Worm (Caenorhabditis elegans) whole organism, L4 larva: ENCODE data around the gene Y46G5A.38.

ENCODE experiments used
- F37D6.2 ChIP-seq: sonication (generic microtip); optimal IDR thresholded peaks from 2 replicates; lab custom pipeline; 2016; ENCODE audit warnings: mild to moderate bottlenecking, missing genetic modification characterization, missing compliant biosample characterization
- F44E2.7 ChIP-seq: fragments of 200-800 bp; sonication (Bioruptor generic); IDR thresholded peaks from 2 replicates; pipeline ENCODE4 v2.1.2; 2022; ENCODE audit warnings: missing genetic modification characterization, missing compliant biosample characterization
- F49E8.2 ChIP-seq: sonication (generic microtip); optimal IDR thresholded peaks from 2 replicates; lab custom pipeline; 2016; ENCODE audit warnings: missing compliant biosample characterization, mild to moderate bottlenecking, missing genetic modification characterization, borderline replicate concordance
- T20F7.1 ChIP-seq: fragments of 200-800 bp; sonication (Bioruptor generic); optimal IDR thresholded peaks from 2 replicates; lab custom pipeline; 2018; ENCODE audit warnings: mild to moderate bottlenecking, missing genetic modification characterization, missing compliant biosample characterization
- T26A8.4 ChIP-seq: fragments of 200-800 bp; sonication (Bioruptor generic); IDR thresholded peaks from 2 replicates; pipeline ENCODE4 v1.3.6; 2022; ENCODE audit warnings: missing genetic modification characterization, missing compliant biosample characterization
- ZK546.5 ChIP-seq, 2 experiments: sonication (generic microtip); optimal IDR thresholded peaks; 2 replicates each; lab custom pipeline; 2017; ENCODE audit warnings: missing biosample characterization in 2 of 2, missing genetic modification characterization in 2 of 2
- ctbp-1 ChIP-seq: fragments of 200-800 bp; sonication (Bioruptor generic); IDR thresholded peaks from 2 replicates; pipeline ENCODE4 v1.3.6; 2022; ENCODE audit warnings: missing genetic modification reagents, missing genetic modification characterization, missing compliant biosample characterization
- daf-8 ChIP-seq: fragments of 200-800 bp; sonication (Bioruptor generic); IDR thresholded peaks from 2 replicates; pipeline ENCODE4 v1.3.6; 2022; ENCODE audit warnings: missing genetic modification characterization, missing compliant biosample characterization
- dmd-6 ChIP-seq: fragments of 200-800 bp; sonication (Bioruptor generic); IDR thresholded peaks from 2 replicates; pipeline ENCODE4 v1.3.6; 2022; ENCODE audit warnings: missing genetic modification reagents, missing genetic modification characterization, missing compliant biosample characterization
- dmd-9 ChIP-seq: fragments of 200-800 bp; sonication (Bioruptor generic); IDR thresholded peaks from 2 replicates; pipeline ENCODE4 v1.3.6; 2022; ENCODE audit warnings: missing genetic modification reagents, missing genetic modification characterization, missing compliant biosample characterization
- dpl-1 ChIP-seq: fragments of 150-350 bp; optimal IDR thresholded peaks from 2 replicates; lab custom pipeline; 2014; ENCODE audit warnings: missing biosample characterization, missing genetic modification reagents, missing genetic modification characterization
- dve-1 ChIP-seq: sonication (generic microtip); optimal IDR thresholded peaks from 2 replicates; lab custom pipeline; 2017; ENCODE audit warnings: antibody characterized with exemption, mild to moderate bottlenecking, missing genetic modification characterization, missing compliant biosample characterization; ENCODE audit not compliant: insufficient read depth
- egl-43 ChIP-seq: fragments of 200-800 bp; sonication (Bioruptor generic); IDR thresholded peaks from 2 replicates; pipeline ENCODE4 v1.3.6; 2022; ENCODE audit warnings: missing genetic modification reagents, missing genetic modification characterization, missing compliant biosample characterization
- fkh-10 ChIP-seq: fragments of 150-350 bp; optimal IDR thresholded peaks from 2 replicates; lab custom pipeline; 2014; ENCODE audit warnings: missing biosample characterization, missing genetic modification reagents, missing genetic modification characterization
- hlh-11 ChIP-seq: fragments of 200-800 bp; sonication (Bioruptor generic); optimal IDR thresholded peaks from 2 replicates; lab custom pipeline; 2018; ENCODE audit warnings: mild to moderate bottlenecking, missing genetic modification characterization, missing compliant biosample characterization
- hmg-1.1 ChIP-seq: fragments of 200-800 bp; sonication (Bioruptor generic); IDR thresholded peaks from 2 replicates; pipeline ENCODE4 v1.3.6; 2022; ENCODE audit warnings: missing genetic modification reagents, missing genetic modification characterization, missing compliant biosample characterization
- lin-1 ChIP-seq: fragments of 200-800 bp; sonication (Bioruptor generic); IDR thresholded peaks from 2 replicates; pipeline ENCODE4 v1.3.6; 2022; ENCODE audit warnings: missing genetic modification reagents, missing genetic modification characterization, missing compliant biosample characterization
- lin-15B ChIP-seq: fragments of 150-350 bp; sonication (generic microtip); optimal IDR thresholded peaks from 3 replicates; lab custom pipeline; 2014; ENCODE audit warnings: missing biosample characterization, missing genetic modification characterization
- lin-39 ChIP-seq: fragments of 150-350 bp; optimal IDR thresholded peaks from 2 replicates; lab custom pipeline; 2014; ENCODE audit warnings: missing biosample characterization, missing genetic modification reagents, missing genetic modification characterization
- lsy-2 ChIP-seq, 2 experiments: fragments of 150-350 bp in 1 of 2; sonication (generic microtip) in 1 of 2; optimal IDR thresholded peaks; 2 replicates each; lab custom pipeline; 2014 to 2017; ENCODE audit warnings: missing biosample characterization in 2 of 2, missing genetic modification characterization in 2 of 2
- mdt-29 ChIP-seq: fragments of 200-800 bp; sonication (Bioruptor generic); IDR thresholded peaks from 2 replicates; pipeline ENCODE4 v1.3.6; 2022; ENCODE audit warnings: missing genetic modification reagents, missing genetic modification characterization, missing compliant biosample characterization
- mep-1 ChIP-seq: fragments of 150-350 bp; sonication (generic microtip); optimal IDR thresholded peaks from 3 replicates; lab custom pipeline; 2014; ENCODE audit warnings: missing biosample characterization, missing genetic modification characterization
- mes-2 ChIP-seq: sonication (generic microtip); optimal IDR thresholded peaks from 2 replicates; lab custom pipeline; 2016; ENCODE audit warnings: missing genotype, mild to moderate bottlenecking, missing genetic modification characterization, missing compliant biosample characterization; ENCODE audit not compliant: poor library complexity, severe bottlenecking
- mxl-3 ChIP-seq: fragments of 200-800 bp; sonication (Bioruptor generic); optimal IDR thresholded peaks from 2 replicates; lab custom pipeline; 2018; ENCODE audit warnings: mild to moderate bottlenecking, missing genetic modification characterization, missing compliant biosample characterization
- nhr-11 ChIP-seq: fragments of 150-350 bp; optimal IDR thresholded peaks from 2 replicates; lab custom pipeline; 2014; ENCODE audit warnings: missing biosample characterization, missing genetic modification characterization
- nhr-111 ChIP-seq: fragments of 200-800 bp; sonication (Bioruptor generic); optimal IDR thresholded peaks from 2 replicates; lab custom pipeline; 2018; ENCODE audit warnings: mild to moderate bottlenecking, missing genetic modification characterization, missing compliant biosample characterization
- nhr-237 ChIP-seq: sonication (generic microtip); optimal IDR thresholded peaks from 2 replicates; lab custom pipeline; 2017; ENCODE audit warnings: missing biosample characterization, missing genetic modification characterization
- nhr-25 ChIP-seq: sonication (generic microtip); optimal IDR thresholded peaks from 2 replicates; lab custom pipeline; 2017; ENCODE audit warnings: missing genetic modification characterization, mild to moderate bottlenecking, missing compliant biosample characterization, antibody characterized with exemption, moderate library complexity, borderline replicate concordance; ENCODE audit not compliant: insufficient read depth
- nhr-28 ChIP-seq: fragments of 150-350 bp; optimal IDR thresholded peaks from 2 replicates; lab custom pipeline; 2014; ENCODE audit warnings: missing biosample characterization, missing genetic modification characterization
- nhr-48 ChIP-seq: sonication (generic microtip); optimal IDR thresholded peaks from 2 replicates; lab custom pipeline; 2016; ENCODE audit warnings: mild to moderate bottlenecking, missing genetic modification characterization, missing compliant biosample characterization
- nhr-6 ChIP-seq: fragments of 150-350 bp; optimal IDR thresholded peaks from 2 replicates; lab custom pipeline; 2014; ENCODE audit warnings: missing biosample characterization, missing genetic modification characterization
- nhr-76 ChIP-seq: fragments of 150-350 bp; optimal IDR thresholded peaks from 2 replicates; lab custom pipeline; 2014; ENCODE audit warnings: missing biosample characterization, missing genetic modification characterization
- pqm-1 ChIP-seq: sonication (generic microtip); optimal IDR thresholded peaks from 2 replicates; lab custom pipeline; 2017; ENCODE audit warnings: missing biosample characterization, missing genetic modification characterization
- rbr-2 ChIP-seq: sonication (generic microtip); optimal IDR thresholded peaks from 2 replicates; lab custom pipeline; 2016; ENCODE audit warnings: missing genotype, missing genetic modification characterization, missing compliant biosample characterization
- saeg-2 ChIP-seq: fragments of 200-800 bp; sonication (Bioruptor generic); IDR thresholded peaks from 2 replicates; pipeline ENCODE4 v1.3.6; 2022; ENCODE audit warnings: missing genetic modification reagents, missing genetic modification characterization, missing compliant biosample characterization
- set-16 ChIP-seq: fragments of 200-800 bp; sonication (Bioruptor generic); IDR thresholded peaks from 2 replicates; pipeline ENCODE4 v1.3.6; 2022; ENCODE audit warnings: missing genetic modification reagents, missing genetic modification characterization, missing compliant biosample characterization
- skn-1 ChIP-seq: fragments of 150-350 bp; optimal IDR thresholded peaks from 2 replicates; lab custom pipeline; 2014; ENCODE audit warnings: missing biosample characterization, missing genetic modification characterization
- spr-3 ChIP-seq: fragments of 200-800 bp; sonication (Bioruptor generic); optimal IDR thresholded peaks from 2 replicates; lab custom pipeline; 2018; ENCODE audit warnings: mild to moderate bottlenecking, missing genetic modification characterization, missing compliant biosample characterization
- tag-97 ChIP-seq: fragments of 200-800 bp; sonication (Bioruptor generic); IDR thresholded peaks from 2 replicates; pipeline ENCODE4 v1.3.6; 2022; ENCODE audit warnings: missing genetic modification characterization, missing compliant biosample characterization
- unc-130 ChIP-seq: sonication (generic microtip); optimal IDR thresholded peaks from 2 replicates; lab custom pipeline; 2016; ENCODE audit warnings: missing genetic modification reagents, missing genetic modification characterization, missing compliant biosample characterization
- unc-39 ChIP-seq: sonication (generic microtip); optimal IDR thresholded peaks from 2 replicates; lab custom pipeline; 2017; ENCODE audit warnings: missing biosample characterization, missing genetic modification characterization
- vab-7 ChIP-seq: fragments of 200-800 bp; sonication (Bioruptor generic); IDR thresholded peaks from 2 replicates; pipeline ENCODE4 v1.3.6; 2022; ENCODE audit warnings: missing genetic modification reagents, missing genetic modification characterization, missing compliant biosample characterization
- zag-1 ChIP-seq: fragments of 150-350 bp; optimal IDR thresholded peaks from 2 replicates; lab custom pipeline; 2014; ENCODE audit warnings: missing biosample characterization, missing genetic modification characterization
- zfp-3 ChIP-seq: fragments of 200-800 bp; sonication (Bioruptor generic); conservative IDR thresholded peaks from 2 replicates; pipeline ENCODE4 v1.3.6; 2022; ENCODE audit warnings: missing genetic modification reagents, missing genetic modification characterization, missing compliant biosample characterization
- ztf-11 ChIP-seq: fragments of 150-350 bp; optimal IDR thresholded peaks from 2 replicates; lab custom pipeline; 2014; ENCODE audit warnings: missing biosample characterization, missing genetic modification characterization

Y46G5A.38 gene

DNA sequence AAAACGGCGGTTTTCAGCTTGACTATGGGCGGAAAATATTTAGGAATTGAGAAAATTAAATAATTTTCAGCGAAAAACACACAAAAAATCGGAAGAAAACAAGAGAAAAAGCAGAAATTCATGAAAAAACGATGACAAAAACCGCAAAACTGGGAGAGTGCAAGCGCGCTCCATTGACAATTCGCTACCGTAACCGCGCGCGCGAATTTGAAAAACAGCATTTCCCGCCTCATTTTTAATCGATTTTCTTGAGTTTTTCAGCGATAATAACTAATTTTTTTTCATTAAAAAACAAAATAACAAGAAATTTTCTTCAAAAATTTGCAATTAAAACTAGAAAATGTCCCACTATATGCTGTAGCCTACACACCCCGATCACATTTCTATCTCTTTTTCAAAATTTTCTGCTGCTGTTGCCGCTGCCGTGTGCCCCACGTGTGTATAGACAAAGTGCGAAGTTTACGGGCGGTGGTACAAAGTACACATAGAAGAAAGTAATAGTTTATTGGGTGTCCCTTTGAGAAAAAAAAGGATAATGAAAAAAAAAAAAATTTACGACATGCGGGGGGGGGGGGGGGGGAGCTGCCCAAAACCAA is 26.8 kb upstream of the Y46G5A.38 start (continued):
- TF ChIP-seq zfp-3 (GFP tag; lab: Robert Waterston, UW) (no peak), mdt-29 (GFP tag; lab: Robert Waterston, UW) (no peak), ZK546.5 (tag; optimal IDR thresholded peaks at IDR 0.05; lab: Kevin White, UChicago) (no peak), T20F7.1 (GFP tag; lab: Kevin White, UChicago) (no peak), unc-130 (GFP tag; lab: Kevin White, UChicago) (peak; percentile 29), lsy-2 (tag; optimal IDR thresholded peaks at IDR 0.05; lab: Kevin White, UChicago) (peak; percentile 68 to 89), mes-2 (tag; lab: Kevin White, UChicago) (peak; percentile 20), F49E8.2 (tag; lab: Kevin White, UChicago) (peak; percentile 67), nhr-76 (tag; lab: Kevin White, UChicago) (no peak), F44E2.7 (GFP tag; lab: Robert Waterston, UW) (no peak), nhr-28 (tag; lab: Kevin White, UChicago) (peak; percentile 77), hlh-11 (peak; percentile 45)

DNA sequence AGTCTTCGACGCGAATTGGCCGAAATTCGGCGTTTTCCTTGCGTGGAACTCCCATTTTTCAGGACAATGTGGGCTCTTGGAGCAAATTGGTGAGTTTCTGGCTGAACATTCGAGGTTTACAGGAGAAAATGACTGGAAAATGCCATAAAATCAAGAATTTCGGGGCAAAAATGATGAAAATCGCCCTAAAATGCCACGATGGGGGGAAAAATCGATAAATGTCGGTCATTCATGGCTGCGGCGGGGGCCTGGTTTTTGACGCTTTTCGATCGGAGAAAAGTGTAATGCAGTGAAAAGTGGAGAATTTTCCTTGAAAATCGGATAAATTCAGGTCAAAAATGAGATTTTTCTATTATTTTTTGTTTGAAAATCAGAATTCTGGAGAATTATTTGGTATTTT is 21.7 kb upstream of the Y46G5A.38 start, which contains the start of the genes Y46G5A.18 and Y46G5A.47:
Gene Y46G5A.18 (minus strand): TSS at position 101 of the 400 bp plus-strand sequence.
Gene Y46G5A.47 (minus strand): TSS at position 146 of the 400 bp plus-strand sequence.
- TF ChIP-seq ztf-11 (tag; lab: Kevin White, UChicago) (no peak), saeg-2 (GFP tag; lab: Robert Waterston, UW) (no peak), dmd-6 (GFP tag; lab: Robert Waterston, UW) (no peak), spr-3 (GFP tag; lab: Kevin White, UChicago) (no peak), daf-8 (no peak), lsy-2 (tag; optimal IDR thresholded peaks at IDR 0.05; lab: Kevin White, UChicago) (no peak), zag-1 (tag; lab: Kevin White, UChicago) (no peak), T26A8.4 (GFP tag; lab: Robert Waterston, UW) (no peak), dmd-9 (no peak), dve-1 (no peak), unc-39 (no peak), F44E2.7 (GFP tag; lab: Robert Waterston, UW) (no peak), hlh-11 (no peak), tag-97 (no peak), mep-1 (tag; lab: Kevin White, UChicago) (no peak), fkh-10 (GFP tag; lab: Kevin White, UChicago) (no peak), lin-39 (tag; lab: Kevin White, UChicago) (no peak), nhr-6 (tag; lab: Kevin White, UChicago) (no peak)

- TF ChIP-seq mep-1 (tag; lab: Kevin White, UChicago) = peak; percentile 20
- TF ChIP-seq nhr-28 (tag; lab: Kevin White, UChicago) = peak; percentile 26
- no peak for TF ChIP-seq nhr-237 (tag; lab: Kevin White, UChicago)
- TF ChIP-seq mxl-3 (GFP tag; lab: Kevin White, UChicago) = no peak
- TF ChIP-seq nhr-6 (tag; lab: Kevin White, UChicago) = no peak
- TF ChIP-seq vab-7 (GFP tag; lab: Robert Waterston, UW) = peak; percentile 49; the same call in 1 of the 2 replicates
- TF ChIP-seq egl-43 (GFP tag; lab: Robert Waterston, UW) = peak; percentile 69; the same call in 1 of the 2 replicates
- peak; percentile 41 for TF ChIP-seq dmd-6 (GFP tag; lab: Robert Waterston, UW)
- peak; percentile 45 for TF ChIP-seq mes-2 (tag; lab: Kevin White, UChicago)
- 0 out of 2 replicates have a peak, but pooled peaks have one; percentile 38 for TF ChIP-seq ctbp-1 (GFP tag; lab: Robert Waterston, UW)
- TF ChIP-seq hmg-1.1 = peak; percentile 74
- no peak for TF ChIP-seq skn-1
- no peak for TF ChIP-seq nhr-48 (tag; lab: Kevin White, UChicago)
- peak; percentile 72 for TF ChIP-seq set-16
- no peak for TF ChIP-seq pqm-1 (tag; lab: Kevin White, UChicago)
- TF ChIP-seq fkh-10 (GFP tag; lab: Kevin White, UChicago) = peak; percentile 42
- peak; percentile 53 for TF ChIP-seq rbr-2 (tag; lab: Kevin White, UChicago)
- TF ChIP-seq nhr-111 (GFP tag; lab: Kevin White, UChicago) = no peak
- TF ChIP-seq hlh-11 = peak; percentile 62
- TF ChIP-seq nhr-25 = no peak
- no peak for TF ChIP-seq lin-1
- no peak for TF ChIP-seq lin-15B
- TF ChIP-seq dpl-1 (GFP tag; lab: Kevin White, UChicago) = peak; percentile 22
- TF ChIP-seq nhr-11 = peak; percentile 15
- peak; percentile 42 for TF ChIP-seq F37D6.2 (tag; lab: Kevin White, UChicago)
- peak; percentile 5 for TF ChIP-seq dve-1
These were observed 21.0 kb upstream of the Y46G5A.38 start for ce11 chrII:12805765-12806384.
